Fruit fly (Drosophila melanogaster) whole organism, adult: ENCODE results near the gene zfh1.

Experiments used
- CG11617 ChIP-seq: fragments of 200-800 bp; sonication (Bioruptor generic); optimal IDR thresholded peaks from 2 replicates; lab custom pipeline; 2017; ENCODE audit warnings: mild to moderate bottlenecking, missing biosample characterization, missing genetic modification reagents, missing genetic modification characterization
- CG12768 ChIP-seq: fragments of 200-800 bp; sonication (Bioruptor generic); optimal IDR thresholded peaks from 2 replicates; lab custom pipeline; 2017; ENCODE audit warnings: missing biosample characterization, missing genetic modification characterization, mild to moderate bottlenecking, moderate library complexity, missing genetic modification reagents
- CG14711 ChIP-seq: fragments of 200-800 bp; sonication (Bioruptor generic); optimal IDR thresholded peaks from 2 replicates; lab custom pipeline; 2018; ENCODE audit warnings: missing biosample characterization, mild to moderate bottlenecking, missing genetic modification characterization, moderate library complexity
- CG1620 ChIP-seq: fragments of 200-800 bp; sonication (Bioruptor generic); optimal IDR thresholded peaks from 2 replicates; lab custom pipeline; 2016; ENCODE audit warnings: missing biosample characterization, missing genetic modification characterization
- CG33017 ChIP-seq: fragments of 200-800 bp; sonication (Bioruptor generic); optimal IDR thresholded peaks from 2 replicates; lab custom pipeline; 2018; ENCODE audit warnings: missing biosample characterization, mild to moderate bottlenecking, missing genetic modification characterization, moderate library complexity
- CG5204 ChIP-seq: fragments of 200-800 bp; sonication (Bioruptor generic); optimal IDR thresholded peaks from 2 replicates; lab custom pipeline; 2016; ENCODE audit warnings: missing biosample characterization, missing genetic modification characterization
- CG7045 ChIP-seq: fragments of 200-800 bp; sonication (Bioruptor generic); optimal IDR thresholded peaks from 2 replicates; lab custom pipeline; 2017; ENCODE audit warnings: missing biosample characterization, mild to moderate bottlenecking, missing genetic modification characterization
- CG7101 ChIP-seq: fragments of 200-800 bp; sonication (Bioruptor generic); optimal IDR thresholded peaks from 2 replicates; lab custom pipeline; 2018; ENCODE audit warnings: missing biosample characterization, mild to moderate bottlenecking, missing genetic modification characterization, moderate library complexity
- Clk ChIP-seq: fragments of 200-800 bp; sonication (Bioruptor generic); optimal IDR thresholded peaks from 2 replicates; lab custom pipeline; 2017; ENCODE audit warnings: missing biosample characterization, missing genetic modification characterization
- Crg-1 ChIP-seq: fragments of 200-800 bp; sonication (Bioruptor generic); optimal IDR thresholded peaks from 2 replicates; lab custom pipeline; 2016; ENCODE audit warnings: missing biosample characterization, missing genetic modification characterization
- Hr96 ChIP-seq: fragments of 200-800 bp; sonication (Bioruptor generic); optimal IDR thresholded peaks from 2 replicates; lab custom pipeline; 2016; ENCODE audit warnings: missing biosample characterization, missing genetic modification characterization
- Mnt ChIP-seq: fragments of 200-800 bp; sonication (Bioruptor generic); optimal IDR thresholded peaks from 2 replicates; lab custom pipeline; 2016; ENCODE audit warnings: missing biosample characterization, mild to moderate bottlenecking, missing genetic modification characterization
- bab1 ChIP-seq: fragments of 200-800 bp; sonication (Bioruptor generic); optimal IDR thresholded peaks from 3 replicates; lab custom pipeline; 2019; ENCODE audit warnings: missing biosample characterization, mild to moderate bottlenecking, missing genetic modification characterization, moderate library complexity
- cic ChIP-seq: fragments of 200-800 bp; sonication (Bioruptor generic); optimal IDR thresholded peaks from 2 replicates; lab custom pipeline; 2017; ENCODE audit warnings: missing biosample characterization, mild to moderate bottlenecking, missing genetic modification characterization, moderate library complexity
- cnc ChIP-seq, 2 experiments: fragments of >200 bp; optimal IDR thresholded peaks; 2 replicates each; lab custom pipeline; 2017
- kay ChIP-seq: fragments of 200-800 bp; sonication (Bioruptor generic); peaks from one replicate; lab custom pipeline; 2016; ENCODE audit warnings: missing biosample characterization, missing genetic modification characterization, borderline replicate concordance
- ovo ChIP-seq: fragments of 200-800 bp; sonication (Bioruptor generic); optimal IDR thresholded peaks from 2 replicates; lab custom pipeline; 2016; ENCODE audit warnings: missing biosample characterization, missing genetic modification characterization
- pad ChIP-seq: fragments of 200-800 bp; sonication (Bioruptor generic); optimal IDR thresholded peaks from 3 replicates; lab custom pipeline; 2017; ENCODE audit warnings: missing biosample characterization, missing genetic modification characterization, mild to moderate bottlenecking, moderate library complexity, missing genetic modification reagents
- tj ChIP-seq: fragments of 200-800 bp; sonication (Bioruptor generic); optimal IDR thresholded peaks from 3 replicates; lab custom pipeline; 2017; ENCODE audit warnings: missing biosample characterization, mild to moderate bottlenecking, missing genetic modification characterization, moderate library complexity
- toe ChIP-seq: fragments of 200-800 bp; sonication (Bioruptor generic); optimal IDR thresholded peaks from 2 replicates; lab custom pipeline; 2016; ENCODE audit warnings: missing biosample characterization, missing genetic modification characterization

zfh1 gene

dm6 chr3R:30775933-30776332, 10.2 kb downstream of the zfh1 start:
- TF ChIP-seq Hr96 (GFP tag; lab: Kevin White, UChicago) (no peak), bab1 (GFP tag; lab: Kevin White, UChicago) (no peak), kay (GFP tag; lab: Kevin White, UChicago) (no peak), Crg-1 (GFP tag; lab: Kevin White, UChicago) (no peak), CG1620 (GFP tag; lab: Kevin White, UChicago) (no peak), CG12768 (GFP tag; lab: Kevin White, UChicago) (no peak), CG33017 (tag; lab: Kevin White, UChicago) (no peak), CG7101 (tag; lab: Kevin White, UChicago) (no peak), cnc (optimal IDR thresholded peaks at IDR 0.05; lab: Kevin White, UChicago) (no peak), Clk (GFP tag; lab: Kevin White, UChicago) (no peak), CG14711 (tag; lab: Kevin White, UChicago) (no peak), ovo (GFP tag; lab: Kevin White, UChicago) (no peak), CG7045 (no peak), Mnt (GFP tag; lab: Kevin White, UChicago) (no peak), pad (no peak), toe (GFP tag; lab: Kevin White, UChicago) (no peak)

- TF ChIP-seq cic (peak; percentile 89), CG1620 (GFP tag; lab: Kevin White, UChicago) (no peak)
Observed at dm6 chr3R:30779257-30779656, 13.5 kb downstream of the zfh1 start.

- TF ChIP-seq kay (GFP tag; lab: Kevin White, UChicago) (peak; percentile 49), cic (peak; percentile 27), CG11617 (no peak), CG14711 (tag; lab: Kevin White, UChicago) (no peak), CG7045 (no peak), Clk (GFP tag; lab: Kevin White, UChicago) (no peak), Hr96 (GFP tag; lab: Kevin White, UChicago) (no peak)
Observed at dm6 chr3R:30780451-30780850, 14.7 kb downstream of the zfh1 start.

- TF ChIP-seq Clk (GFP tag; lab: Kevin White, UChicago) (no peak), pad (no peak), cic (no peak), CG14711 (tag; lab: Kevin White, UChicago) (no peak), ovo (GFP tag; lab: Kevin White, UChicago) (no peak), Crg-1 (GFP tag; lab: Kevin White, UChicago) (no peak), tj (GFP tag; lab: Kevin White, UChicago) (no peak)
Observed at dm6 chr3R:30781116-30781515, 15.4 kb downstream of the zfh1 start.

- TF ChIP-seq Mnt (GFP tag; lab: Kevin White, UChicago) (peak; percentile 76), Crg-1 (GFP tag; lab: Kevin White, UChicago) (peak; percentile 64), toe (GFP tag; lab: Kevin White, UChicago) (peak; percentile 87), cic (peak; percentile 89), CG33017 (tag; lab: Kevin White, UChicago) (peak; percentile 87), CG11617 (peak; percentile 77), CG5204 (GFP tag; lab: Kevin White, UChicago) (peak; percentile 87), Hr96 (GFP tag; lab: Kevin White, UChicago) (peak; percentile 90), cnc (optimal IDR thresholded peaks at IDR 0.05; lab: Kevin White, UChicago) (no peak), CG12768 (GFP tag; lab: Kevin White, UChicago) (peak; percentile 92), pad (peak; percentile 84), CG7045 (peak; percentile 91), CG7101 (tag; lab: Kevin White, UChicago) (peak; percentile 92), CG1620 (GFP tag; lab: Kevin White, UChicago) (peak; percentile 85), kay (GFP tag; lab: Kevin White, UChicago) (peak; percentile 76), tj (GFP tag; lab: Kevin White, UChicago) (peak; percentile 72), bab1 (GFP tag; lab: Kevin White, UChicago) (peak; percentile 79), Clk (GFP tag; lab: Kevin White, UChicago) (peak; percentile 85), ovo (GFP tag; lab: Kevin White, UChicago) (peak; percentile 96), CG14711 (tag; lab: Kevin White, UChicago) (peak; percentile 87)
Observed at dm6 chr3R:30781661-30782120, 16.0 kb downstream of the zfh1 start.

- TF ChIP-seq ovo (GFP tag; lab: Kevin White, UChicago): peak; percentile 69
- TF ChIP-seq tj (GFP tag; lab: Kevin White, UChicago): no peak
Observed at dm6 chr3R:30782553-30782952, 16.8 kb downstream of the zfh1 start.

- TF ChIP-seq CG11617: no peak
- TF ChIP-seq pad: no peak
- TF ChIP-seq CG5204 (GFP tag; lab: Kevin White, UChicago): no peak
- peak; percentile 15 for TF ChIP-seq bab1 (GFP tag; lab: Kevin White, UChicago)
- no peak for TF ChIP-seq Clk (GFP tag; lab: Kevin White, UChicago)
Observed at dm6 chr3R:30789363-30789762, 23.6 kb downstream of the zfh1 start.
